Worm (Caenorhabditis elegans): ENCODE results near the gene C25H3.15.
A peak's percentile ranks its signal among the peaks of the same experiment; 100 is the strongest.

C25H3.15 gene

DNA sequence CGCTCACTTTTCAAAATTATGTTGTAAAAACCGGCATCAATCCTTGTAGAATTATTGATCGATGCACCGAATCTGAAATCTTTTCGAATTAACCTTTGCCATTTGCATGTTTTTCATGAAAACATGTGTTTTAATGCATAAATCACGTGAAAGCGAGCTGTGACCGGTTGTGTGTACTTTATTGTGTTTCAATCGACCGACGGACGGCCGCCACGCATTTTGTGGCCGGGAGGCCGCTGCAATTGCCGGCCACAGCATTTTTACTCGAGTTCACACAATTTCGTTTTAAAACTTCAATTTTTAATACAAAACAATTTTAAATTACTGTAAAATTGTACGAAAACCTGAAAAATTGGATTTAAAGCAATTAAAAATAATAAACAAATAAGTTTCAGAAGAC is 23.8 kb downstream of the C25H3.15 start, which contains the start of gene C25H3.11 (continued):
- TF ChIP-seq saeg-2 (GFP tag; IDR thresholded peaks at IDR 0.05) (no peak), nhr-76 (tag; optimal IDR thresholded peaks at IDR 0.05) (no peak), unc-130 (GFP tag; optimal IDR thresholded peaks at IDR 0.05) (no peak), mxl-3 (GFP tag; optimal IDR thresholded peaks at IDR 0.05) (peak; percentile 54), madf-5 (GFP tag; IDR thresholded peaks at IDR 0.05) (no peak), lsy-2 (tag; optimal IDR thresholded peaks at IDR 0.05) (no peak), mdt-29 (GFP tag; IDR thresholded peaks at IDR 0.05) (no peak), spr-3 (GFP tag; optimal IDR thresholded peaks at IDR 0.05) (no peak), R02D3.7 (tag; optimal IDR thresholded peaks at IDR 0.05) (no peak), nhr-42 (GFP tag; IDR thresholded peaks at IDR 0.05) (no peak), snpc-1.2 (GFP tag; IDR thresholded peaks at IDR 0.05) (no peak), unc-62 (GFP tag; optimal IDR thresholded peaks at IDR 0.05 in 1 of 2) (peak in 1 of 2 experiments; percentile 76), unc-62 (tag; optimal IDR thresholded peaks at IDR 0.05) (no peak), ceh-32 (tag; optimal IDR thresholded peaks at IDR 0.05; ENCODE audit: poor library complexity) (no peak), aly-2 (tag; optimal IDR thresholded peaks at IDR 0.05) (no peak), ctbp-1 (GFP tag; IDR thresholded peaks at IDR 0.05) (no peak)

DNA sequence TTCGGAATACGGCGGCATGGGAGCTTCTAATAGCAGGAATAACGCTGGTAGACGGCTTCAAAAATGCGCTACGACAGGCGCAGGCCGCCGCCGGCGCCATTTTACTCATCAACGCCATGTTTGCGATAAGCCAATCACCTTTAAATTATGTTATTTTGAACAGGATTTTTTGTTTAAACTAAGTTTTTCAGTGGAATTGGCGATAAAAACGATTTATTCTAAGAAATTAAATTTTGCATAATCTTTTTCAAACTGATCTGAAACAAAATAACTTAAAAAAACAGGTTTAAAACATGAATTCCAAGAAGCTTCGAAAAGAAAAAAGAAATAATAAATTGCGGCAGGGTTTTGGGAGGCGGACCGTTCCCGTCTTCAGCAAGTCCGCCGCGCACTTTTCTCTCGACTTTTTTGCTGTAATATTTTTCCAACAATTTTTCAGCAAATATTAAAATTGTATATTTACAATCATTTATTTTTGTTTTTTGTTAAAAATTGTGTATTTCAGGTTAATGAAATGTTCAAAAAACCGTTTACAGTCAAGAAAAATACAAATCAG is 26.2 kb downstream of the C25H3.15 start, which contains the start of the genes ndub-5 and eif-2D:
ndub-5 (minus strand) TSS at position 138 of the 556 bp plus-strand sequence.
eif-2D (plus strand) TSS at position 506 of the 556 bp plus-strand sequence.
- TF ChIP-seq lsy-2 (tag; optimal IDR thresholded peaks at IDR 0.05), result peak in 1 of 2 experiments; percentile 37
- TF ChIP-seq zfp-2 (tag; optimal IDR thresholded peaks at IDR 0.05), result no peak
- no peak for TF ChIP-seq Y5F2A.4 (GFP tag; optimal IDR thresholded peaks at IDR 0.05)
- peak in 1 of 2 experiments; percentile 15 for TF ChIP-seq unc-62 (GFP tag; optimal IDR thresholded peaks at IDR 0.05 in 1 of 2)
- no peak for TF ChIP-seq unc-62 (tag; optimal IDR thresholded peaks at IDR 0.05)
- TF ChIP-seq mes-2 (tag; optimal IDR thresholded peaks at IDR 0.05; ENCODE audit: poor library complexity, severe bottlenecking), result peak; percentile 50
- peak; percentile 75 for TF ChIP-seq aha-1 (tag)
- no peak for TF ChIP-seq mxl-3 (GFP tag; optimal IDR thresholded peaks at IDR 0.05)
- peak; percentile 5 for TF ChIP-seq mep-1 (tag; optimal IDR thresholded peaks at IDR 0.05)

DNA sequence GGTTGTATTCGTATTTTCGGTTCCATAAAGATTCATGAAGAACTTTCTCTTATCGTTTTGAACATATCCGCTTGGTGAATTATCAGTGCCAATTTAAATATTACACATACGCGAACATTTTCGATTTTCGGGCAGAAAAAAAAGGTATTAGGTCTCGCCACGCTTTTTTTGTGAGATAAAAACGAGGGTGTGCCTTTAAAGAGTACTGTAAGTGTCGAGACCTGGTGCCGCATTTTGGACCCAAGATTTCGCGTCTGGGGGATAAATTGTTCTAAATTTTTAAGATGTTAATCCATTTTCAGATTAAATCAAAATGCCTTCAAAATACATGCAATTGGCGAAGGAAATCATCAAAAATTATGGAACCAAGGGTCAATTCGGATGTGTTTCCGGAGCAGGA is 28.8 kb downstream of the C25H3.15 start, which contains the start of gene C25H3.3:
C25H3.3 (plus strand) TSS at position 301 of the 400 bp plus-strand sequence.
- TF ChIP-seq ces-1 (GFP tag; optimal IDR thresholded peaks at IDR 0.05) (no peak), zfp-3 (GFP tag; conservative IDR thresholded peaks at IDR 0.05) (no peak), lin-1 (GFP tag; IDR thresholded peaks at IDR 0.05) (no peak), Y48G9A.11 (GFP tag; IDR thresholded peaks at IDR 0.05) (no peak), aha-1 (tag) (peak; percentile 77), jun-1 (tag; optimal IDR thresholded peaks at IDR 0.05) (no peak)

DNA sequence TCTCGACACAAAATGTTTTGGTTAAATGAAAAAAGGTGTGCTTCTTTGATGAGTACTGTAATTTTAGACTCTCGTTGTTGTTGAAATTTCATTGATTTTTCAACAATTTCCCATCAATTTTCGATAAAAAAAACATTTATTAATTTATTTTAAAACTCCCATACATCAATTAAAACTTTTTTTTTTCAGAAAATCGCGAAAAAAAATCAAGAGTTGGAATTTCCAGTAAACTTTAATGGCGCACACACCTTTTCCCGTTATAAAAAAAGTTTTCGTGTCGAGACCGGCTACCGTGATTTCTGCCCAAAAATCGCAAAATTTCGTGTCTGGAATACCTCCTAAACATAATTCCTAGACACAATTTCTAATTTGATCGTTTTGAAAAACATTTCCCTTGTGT is 29.7 kb downstream of the C25H3.15 start, which contains the start of gene C25H3.14:
C25H3.14 (plus strand) TSS at position 301 of the 400 bp plus-strand sequence.
- no peak for TF ChIP-seq ztf-11 (tag; optimal IDR thresholded peaks at IDR 0.05)
- no peak for TF ChIP-seq nhr-10 (tag; optimal IDR thresholded peaks at IDR 0.05)
- no peak for TF ChIP-seq zfp-2 (tag; optimal IDR thresholded peaks at IDR 0.05)
- TF ChIP-seq daf-16 (GFP tag; optimal IDR thresholded peaks at IDR 0.05), result no peak
- no peak for TF ChIP-seq daf-16 (tag; optimal IDR thresholded peaks at IDR 0.05)
- TF ChIP-seq set-16 (GFP tag; IDR thresholded peaks at IDR 0.05), result no peak
- no peak for TF ChIP-seq dmd-6 (GFP tag; IDR thresholded peaks at IDR 0.05)
- no peak for TF ChIP-seq snpc-4 (tag; optimal IDR thresholded peaks at IDR 0.05)
- no peak for TF ChIP-seq ceh-62 (tag; optimal IDR thresholded peaks at IDR 0.05)
- no peak for TF ChIP-seq lsy-2 (tag; optimal IDR thresholded peaks at IDR 0.05)
- TF ChIP-seq php-3 (GFP tag; IDR thresholded peaks at IDR 0.05), result no peak
- TF ChIP-seq ZK337.2 (GFP tag; IDR thresholded peaks at IDR 0.05), result no peak
- TF ChIP-seq nhr-48 (tag; optimal IDR thresholded peaks at IDR 0.05), result no peak
- TF ChIP-seq madf-9 (GFP tag; conservative IDR thresholded peaks at IDR 0.05), result no peak
